Worm (Caenorhabditis elegans): ENCODE results near the gene arx-3.

DNA sequence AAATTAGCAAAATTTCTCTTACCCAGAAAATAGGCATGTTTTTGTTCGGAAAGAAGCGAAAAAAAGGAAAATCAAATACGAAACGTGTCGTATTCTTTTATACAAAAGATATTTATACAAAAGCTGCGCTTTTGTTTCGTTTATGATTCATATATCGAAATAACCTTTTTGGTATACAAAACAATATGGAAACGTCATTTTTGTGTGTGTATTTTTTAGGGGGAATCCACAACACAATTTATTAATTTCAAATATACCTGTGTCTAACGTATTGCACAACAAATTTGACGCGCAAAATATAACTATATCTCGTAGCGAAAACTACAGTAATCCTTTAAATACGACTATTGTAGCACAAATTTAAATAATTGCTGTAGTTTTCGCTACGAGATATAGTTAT is 27.6 kb downstream of the arx-3 start, which contains the start of gene Y79H2A.2:
- TF ChIP-seq nhr-11 (tag; optimal IDR thresholded peaks at IDR 0.05) (no peak), Y5F2A.4 (GFP tag; optimal IDR thresholded peaks at IDR 0.05) (no peak), ceh-28 (tag; optimal IDR thresholded peaks at IDR 0.05) (no peak), nhr-48 (tag; optimal IDR thresholded peaks at IDR 0.05) (no peak), nhr-28 (tag; optimal IDR thresholded peaks at IDR 0.05) (no peak), unc-62 (GFP tag; optimal IDR thresholded peaks at IDR 0.05 in 1 of 2) (no peak), unc-62 (tag; optimal IDR thresholded peaks at IDR 0.05) (no peak), nhr-10 (tag; optimal IDR thresholded peaks at IDR 0.05) (no peak), F26F4.8 (GFP tag; conservative IDR thresholded peaks at IDR 0.05) (no peak), hlh-11 (tag; optimal IDR thresholded peaks at IDR 0.05) (no peak), nhr-25 (tag; optimal IDR thresholded peaks at IDR 0.05; ENCODE audit: borderline replicate concordance, insufficient read depth) (no peak), lin-13 (GFP tag; optimal IDR thresholded peaks at IDR 0.05) (no peak)

All from whole organism, L4 larva.